Fruit fly (Drosophila melanogaster): ENCODE data around the gene Smyd5.

Smyd5 gene

dm6 chr3R:21204500-21205167 lies 14.0 kb downstream of the Smyd5 start (continued):
- 0 out of 2 replicates have a peak, but pooled peaks have one; percentile 27 for TF ChIP-seq Lim3 (GFP tag; IDR thresholded peaks at IDR 0.05)
- peak; percentile 55 for TF ChIP-seq ranshi (GFP tag; IDR thresholded peaks at IDR 0.05)
- peak; percentile 47 for TF ChIP-seq CG43689 (GFP tag; IDR thresholded peaks at IDR 0.05)
- no peak for TF ChIP-seq knrl (GFP tag; IDR thresholded peaks at IDR 0.05; ENCODE audit: partially characterized antibody)
- 0 out of 2 replicates have a peak, but pooled peaks have one; percentile 39 for TF ChIP-seq CG11696 (GFP tag; IDR thresholded peaks at IDR 0.05)
- TF ChIP-seq CG7372 (GFP tag; IDR thresholded peaks at IDR 0.05): peak; percentile 52
- TF ChIP-seq shn (GFP tag; optimal IDR thresholded peaks at IDR 0.05): peak; percentile 85
- peak; percentile 75 for TF ChIP-seq ems (GFP tag; optimal IDR thresholded peaks at IDR 0.05)
- TF ChIP-seq CG10267 (tag; optimal IDR thresholded peaks at IDR 0.05): peak; percentile 78
- TF ChIP-seq CG8290 (GFP tag; optimal IDR thresholded peaks at IDR 0.05): peak; percentile 39
- TF ChIP-seq CG8290 (tag; optimal IDR thresholded peaks at IDR 0.05): peak in 1 of 2 experiments; percentile 84
- TF ChIP-seq ro (GFP tag; IDR thresholded peaks at IDR 0.05): peak; percentile 35; the same call in 1 of the 2 replicates
- no peak for TF ChIP-seq fd102C (GFP tag; optimal IDR thresholded peaks at IDR 0.05)
- peak; percentile 85 for TF ChIP-seq jumu (GFP tag; optimal IDR thresholded peaks at IDR 0.05)
- TF ChIP-seq CG12659 (GFP tag; optimal IDR thresholded peaks at IDR 0.05): peak; percentile 80
- TF ChIP-seq twi (tag; optimal IDR thresholded peaks at IDR 0.05): peak; percentile 66
- peak; percentile 87 to 95 for TF ChIP-seq bsh (GFP tag; optimal IDR thresholded peaks at IDR 0.05)
- peak; percentile 83 for TF ChIP-seq tap (tag; optimal IDR thresholded peaks at IDR 0.05)
- TF ChIP-seq BtbVII (GFP tag; optimal IDR thresholded peaks at IDR 0.05): peak; percentile 63
- peak; percentile 67 for TF ChIP-seq ssp (GFP tag; IDR thresholded peaks at IDR 0.05)
- TF ChIP-seq CG12071 (GFP tag; optimal IDR thresholded peaks at IDR 0.05): peak; percentile 62
- TF ChIP-seq CG9215 (GFP tag; IDR thresholded peaks at IDR 0.05): no peak
- no peak for TF ChIP-seq CG7928 (GFP tag; optimal IDR thresholded peaks at IDR 0.05)
- no peak for TF ChIP-seq ham (GFP tag; IDR thresholded peaks at IDR 0.05)
- peak in 1 of 2 experiments; percentile 87 for TF ChIP-seq Eip74EF (GFP tag; optimal IDR thresholded peaks at IDR 0.05)
- peak; percentile 53 for TF ChIP-seq ERR (GFP tag; optimal IDR thresholded peaks at IDR 0.05)
- TF ChIP-seq Kr (GFP tag; optimal IDR thresholded peaks at IDR 0.05): no peak
- peak; percentile 72 for TF ChIP-seq tin (GFP tag; optimal IDR thresholded peaks at IDR 0.05)
- TF ChIP-seq pzg (GFP tag; optimal IDR thresholded peaks at IDR 0.05): no peak
- no peak for TF ChIP-seq pan (optimal IDR thresholded peaks at IDR 0.05)
- peak in 1 of 2 experiments; percentile 86 for TF ChIP-seq pan (GFP tag; optimal IDR thresholded peaks at IDR 0.05 in 1 of 2, IDR thresholded peaks at IDR 0.05 in 1 of 2)
- no peak for TF ChIP-seq lov (optimal IDR thresholded peaks at IDR 0.05)
- TF ChIP-seq lov (GFP tag; IDR thresholded peaks at IDR 0.05): no peak
- TF ChIP-seq zen2 (GFP tag; IDR thresholded peaks at IDR 0.05; ENCODE audit: partially characterized antibody): peak; percentile 60; the same call in 2 of the 3 replicates
- no peak for TF ChIP-seq CG6765 (GFP tag; optimal IDR thresholded peaks at IDR 0.05)
- TF ChIP-seq Doc2 (GFP tag; IDR thresholded peaks at IDR 0.05): no peak
- TF ChIP-seq grau (tag; optimal IDR thresholded peaks at IDR 0.05): peak; percentile 86
- peak; percentile 51; the same call in 1 of the 2 replicates for TF ChIP-seq CG14667 (GFP tag; IDR thresholded peaks at IDR 0.05)
- TF ChIP-seq MTF-1 (GFP tag; optimal IDR thresholded peaks at IDR 0.05; ENCODE audit: borderline replicate concordance): no peak
- no peak for TF ChIP-seq CG6175 (GFP tag; IDR thresholded peaks at IDR 0.05)
- peak; percentile 68 for TF ChIP-seq Awh (GFP tag; IDR thresholded peaks at IDR 0.05)
- peak; percentile 77 for TF ChIP-seq pb (GFP tag; optimal IDR thresholded peaks at IDR 0.05)
- peak; percentile 84 for TF ChIP-seq tio (GFP tag; optimal IDR thresholded peaks at IDR 0.05)
- peak; percentile 81 to 88 for TF ChIP-seq Pdp1 (GFP tag; optimal IDR thresholded peaks at IDR 0.05)
- TF ChIP-seq sens-2 (GFP tag; IDR thresholded peaks at IDR 0.05): peak; percentile 74; the same call in 1 of the 2 replicates
- TF ChIP-seq CG4282 (GFP tag; optimal IDR thresholded peaks at IDR 0.05): peak; percentile 45
- TF ChIP-seq CG42726 (GFP tag; IDR thresholded peaks at IDR 0.05; ENCODE audit: partially characterized antibody): no peak
- no peak for TF ChIP-seq CG17912 (GFP tag; optimal IDR thresholded peaks at IDR 0.05)
- peak; percentile 73 for TF ChIP-seq CG11093 (GFP tag; IDR thresholded peaks at IDR 0.05)
- TF ChIP-seq bcd (GFP tag; optimal IDR thresholded peaks at IDR 0.05): peak; percentile 80
